Worm (Caenorhabditis elegans): ENCODE results near the gene Y39G8B.7.

Y39G8B.7 gene

DNA sequence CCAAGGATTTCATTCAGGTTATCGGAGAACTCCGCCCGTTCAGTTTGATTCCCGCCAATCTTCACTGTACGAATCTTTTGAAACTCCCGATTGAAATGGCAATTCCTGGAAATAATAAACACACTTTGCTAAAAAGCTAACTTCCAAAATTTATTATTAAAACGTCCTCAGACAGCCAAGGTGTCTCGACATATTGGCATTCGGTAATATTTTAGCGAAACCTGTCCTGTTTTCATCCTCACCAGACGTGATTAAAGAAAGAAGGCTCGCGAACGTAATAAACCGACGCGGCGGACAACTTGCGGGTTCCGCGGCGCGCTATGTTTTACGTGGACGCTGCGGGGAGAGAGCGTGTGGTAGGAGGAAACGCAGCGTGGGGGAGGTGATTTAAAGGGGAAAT is 23.4 kb upstream of the Y39G8B.7 start (continued):
- TF ChIP-seq efl-3 (GFP tag; optimal IDR thresholded peaks at IDR 0.05) (no peak), ces-1 (GFP tag; optimal IDR thresholded peaks at IDR 0.05) (no peak), lin-14 (GFP tag; optimal IDR thresholded peaks at IDR 0.05) (peak; percentile 83), lin-35 (GFP tag; optimal IDR thresholded peaks at IDR 0.05) (peak; percentile 40 to 80), ceh-63 (GFP tag; optimal IDR thresholded peaks at IDR 0.05) (no peak), nhr-11 (tag; optimal IDR thresholded peaks at IDR 0.05) (peak; percentile 49), fkh-8 (tag; optimal IDR thresholded peaks at IDR 0.05) (no peak), hpl-2 (GFP tag; optimal IDR thresholded peaks at IDR 0.05) (peak; percentile 54), dsc-1 (tag; optimal IDR thresholded peaks at IDR 0.05) (peak; percentile 84), dpl-1 (GFP tag; optimal IDR thresholded peaks at IDR 0.05) (peak; percentile 28 to 67 (median 50)), sup-37 (GFP tag; optimal IDR thresholded peaks at IDR 0.05) (peak; percentile 85), fkh-4 (tag; optimal IDR thresholded peaks at IDR 0.05; ENCODE audit: borderline replicate concordance) (no peak), sptf-1 (tag; optimal IDR thresholded peaks at IDR 0.05) (no peak), nhr-19 (GFP tag; conservative IDR thresholded peaks at IDR 0.05) (peak; percentile 92), lin-13 (GFP tag; optimal IDR thresholded peaks at IDR 0.05) (peak; percentile 30), irx-1 (tag; optimal IDR thresholded peaks at IDR 0.05) (peak; percentile 79), zag-1 (tag; optimal IDR thresholded peaks at IDR 0.05) (no peak), unc-86 (tag; optimal IDR thresholded peaks at IDR 0.05) (peak; percentile 55), ztf-4 (tag; optimal IDR thresholded peaks at IDR 0.05) (peak; percentile 53), nhr-76 (tag; optimal IDR thresholded peaks at IDR 0.05) (peak; percentile 48), hlh-17 (GFP tag; optimal IDR thresholded peaks at IDR 0.05; ENCODE audit: borderline replicate concordance) (no peak), hlh-4 (tag; optimal IDR thresholded peaks at IDR 0.05) (peak; percentile 30), nhr-20 (tag; optimal IDR thresholded peaks at IDR 0.05) (peak; percentile 91), ceh-8 (GFP tag; optimal IDR thresholded peaks at IDR 0.05) (peak; percentile 79), snpc-4 (tag; optimal IDR thresholded peaks at IDR 0.05) (peak; percentile 100), fos-1 (tag; optimal IDR thresholded peaks at IDR 0.05) (peak; percentile 44), C04F5.9 (tag; optimal IDR thresholded peaks at IDR 0.05) (peak; percentile 57), aha-1 (tag; optimal IDR thresholded peaks at IDR 0.05) (no peak), fkh-10 (GFP tag; optimal IDR thresholded peaks at IDR 0.05) (no peak), ets-5 (GFP tag; IDR thresholded peaks at IDR 0.05) (no peak), mef-2 (tag; optimal IDR thresholded peaks at IDR 0.05) (no peak), sox-4 (tag; optimal IDR thresholded peaks at IDR 0.05) (peak; percentile 77), lin-15B (tag; optimal IDR thresholded peaks at IDR 0.05) (no peak), swsn-7 (tag; optimal IDR thresholded peaks at IDR 0.05) (peak; percentile 92), pqm-1 (tag; optimal IDR thresholded peaks at IDR 0.05) (no peak), aly-2 (tag; optimal IDR thresholded peaks at IDR 0.05) (peak; percentile 82), efl-1 (optimal IDR thresholded peaks at IDR 0.05) (peak; percentile 53 to 80), efl-1 (GFP tag; optimal IDR thresholded peaks at IDR 0.05 in 1 of 2) (peak; percentile 62 to 96), egl-13 (tag; optimal IDR thresholded peaks at IDR 0.05) (peak; percentile 65), snu-23 (GFP tag; optimal IDR thresholded peaks at IDR 0.05) (peak; percentile 91), lir-3 (tag; optimal IDR thresholded peaks at IDR 0.05; ENCODE audit: poor library complexity) (peak; percentile 34), pag-3 (tag; optimal IDR thresholded peaks at IDR 0.05; ENCODE audit: borderline replicate concordance, insufficient read depth) (peak; percentile 54), nhr-28 (tag; optimal IDR thresholded peaks at IDR 0.05) (no peak), tlp-1 (tag; optimal IDR thresholded peaks at IDR 0.05) (no peak), egl-27 (tag; optimal IDR thresholded peaks at IDR 0.05) (no peak), nhr-85 (tag) (peak; percentile 97), unc-30 (tag; optimal IDR thresholded peaks at IDR 0.05) (no peak), nhr-90 (tag; optimal IDR thresholded peaks at IDR 0.05; ENCODE audit: poor library complexity) (peak; percentile 98), xbp-1 (tag; optimal IDR thresholded peaks at IDR 0.05) (peak; percentile 84), pax-3 (tag; optimal IDR thresholded peaks at IDR 0.05) (peak; percentile 67), C16A3.4 (tag; optimal IDR thresholded peaks at IDR 0.05) (no peak), rnt-1 (tag; optimal IDR thresholded peaks at IDR 0.05) (peak; percentile 85), grh-1 (GFP tag; IDR thresholded peaks at IDR 0.05) (peak; percentile 89), skn-1 (tag; optimal IDR thresholded peaks at IDR 0.05) (peak; percentile 34)

Measured in whole organism, L1 larva.